Worm (Caenorhabditis elegans) whole organism, L2 larva: ENCODE measurements around the gene nhr-188.

Experiments used
- nhr-237 ChIP-seq: fragments of 150-350 bp; optimal IDR thresholded peaks from 2 replicates; lab custom pipeline; 2014; ENCODE audit warnings: missing biosample characterization, missing genetic modification characterization
- nhr-77 ChIP-seq: fragments of 150-350 bp; optimal IDR thresholded peaks from 2 replicates; lab custom pipeline; 2014; ENCODE audit warnings: missing biosample characterization, missing genetic modification characterization
- unc-39 ChIP-seq: fragments of 150-350 bp; optimal IDR thresholded peaks from 2 replicates; lab custom pipeline; 2014; ENCODE audit warnings: missing biosample characterization, missing genetic modification characterization

DNA sequence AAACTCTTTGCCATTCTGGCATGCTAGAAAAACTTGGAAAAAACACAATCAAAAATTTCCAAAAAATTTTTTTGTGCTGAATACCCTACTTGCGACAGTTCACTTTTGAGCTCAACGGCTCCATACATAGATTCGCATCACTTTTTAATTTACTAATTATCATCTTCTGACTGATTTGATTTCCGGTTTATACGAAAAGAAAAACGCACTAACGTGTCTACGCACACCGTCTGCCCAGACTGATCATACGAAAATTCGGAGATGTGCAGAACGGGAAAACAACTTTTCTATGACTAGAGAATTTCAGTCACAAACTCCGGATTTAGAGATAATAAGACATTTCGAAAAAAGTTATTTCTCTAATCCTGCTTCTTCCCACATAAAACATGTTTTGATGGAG, 26.9 kb upstream of the nhr-188 start:
- no peak for TF ChIP-seq unc-39 (tag; lab: Kevin White, UChicago)
- no peak for TF ChIP-seq nhr-77
- no peak for TF ChIP-seq nhr-237 (tag; lab: Kevin White, UChicago)
